Fruit fly (Drosophila melanogaster): ENCODE measurements around the gene CG31391.

CG31391 gene

DNA sequence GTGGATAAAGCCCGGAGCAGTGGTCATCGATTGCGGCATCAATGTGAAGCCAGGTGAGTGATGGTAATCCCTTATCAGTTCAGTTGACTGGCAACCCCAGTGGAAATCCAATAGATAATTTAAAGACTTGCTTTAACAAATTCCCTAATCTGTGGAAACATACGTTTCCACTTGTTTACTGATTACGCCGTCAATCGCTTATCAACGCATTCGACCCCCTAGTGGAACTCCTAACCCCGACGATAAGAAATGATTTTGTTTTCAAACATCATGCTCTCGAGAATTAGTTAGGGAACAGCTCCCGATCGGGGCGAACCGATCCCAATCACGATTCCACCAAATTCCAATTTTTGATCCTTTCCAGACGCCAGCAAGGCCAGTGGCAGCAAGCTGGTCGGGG lies 4.2 kb downstream of the CG31391 start:
- TF ChIP-seq chinmo (GFP tag; IDR thresholded peaks at IDR 0.05; ENCODE audit: partially characterized antibody) (0 out of 4 replicates have a peak, but pooled peaks have one; percentile 27), toy (GFP tag; IDR thresholded peaks at IDR 0.05) (no peak), Hey (tag; optimal IDR thresholded peaks at IDR 0.05) (peak; percentile 93), Fer1 (GFP tag; optimal IDR thresholded peaks at IDR 0.05) (no peak), CG15479 (GFP tag; optimal IDR thresholded peaks at IDR 0.05) (peak; percentile 14), CG34376 (GFP tag; optimal IDR thresholded peaks at IDR 0.05) (peak; percentile 20), wek (GFP tag; optimal IDR thresholded peaks at IDR 0.05) (no peak), sug (tag; optimal IDR thresholded peaks at IDR 0.05) (peak; percentile 97), exex (tag; optimal IDR thresholded peaks at IDR 0.05) (peak; percentile 32), gt (GFP tag; IDR thresholded peaks at IDR 0.05) (no peak)

DNA sequence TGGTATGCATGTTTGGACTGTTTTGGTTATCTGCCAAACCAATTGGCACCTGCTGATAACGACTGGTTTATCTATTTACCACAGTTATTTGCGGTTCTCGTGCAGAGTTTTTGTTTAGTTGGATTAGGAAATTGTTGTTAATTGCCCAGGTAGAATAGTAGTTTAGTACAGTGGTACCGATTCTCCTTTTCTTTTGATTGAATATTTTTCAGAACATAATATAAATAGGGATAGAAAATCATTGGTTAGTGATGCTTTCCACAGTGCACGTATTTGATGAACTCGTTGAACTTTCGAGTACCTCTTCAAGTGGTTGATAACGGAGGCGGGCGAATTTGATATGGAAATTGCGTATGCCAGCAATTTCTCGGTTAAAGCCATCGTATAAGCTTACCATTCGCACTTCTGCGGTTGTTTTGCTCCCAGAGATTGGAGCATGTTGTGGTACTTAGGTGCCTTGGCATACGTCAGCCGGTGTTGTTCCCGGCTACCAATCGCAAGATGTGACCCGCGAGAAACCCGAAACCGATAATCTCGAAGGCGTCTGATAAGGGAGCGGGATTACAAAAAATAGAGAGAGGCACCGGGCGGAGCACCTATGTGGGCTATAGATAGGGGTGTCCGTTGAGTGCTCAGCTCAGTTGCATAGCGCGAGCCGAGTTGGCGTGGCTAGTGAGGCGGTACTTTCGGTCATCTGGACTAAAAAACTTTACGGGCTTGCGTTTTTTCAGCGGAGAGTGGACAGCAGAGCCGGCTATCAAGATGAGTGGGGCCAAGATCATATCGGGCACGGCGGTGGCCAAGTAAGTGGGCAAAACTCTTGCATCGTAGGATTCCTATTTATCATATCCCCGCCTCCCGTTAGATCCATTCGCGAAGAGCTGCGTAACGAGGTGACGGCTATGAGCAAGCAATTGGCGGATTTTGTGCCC lies 5.6 kb downstream of the CG31391 start:
- TF ChIP-seq CG15479 (GFP tag; optimal IDR thresholded peaks at IDR 0.05): peak; percentile 77
- TF ChIP-seq CG13296 (GFP tag; optimal IDR thresholded peaks at IDR 0.05): peak; percentile 36
- TF ChIP-seq sd (tag; optimal IDR thresholded peaks at IDR 0.05): peak; percentile 79
- TF ChIP-seq CG6791 (GFP tag; IDR thresholded peaks at IDR 0.05; ENCODE audit: partially characterized antibody): no peak
- TF ChIP-seq CG9437 (GFP tag; optimal IDR thresholded peaks at IDR 0.05): no peak
- no peak for TF ChIP-seq hth (optimal IDR thresholded peaks at IDR 0.05)
- TF ChIP-seq Hmr (GFP tag; optimal IDR thresholded peaks at IDR 0.05): peak; percentile 71
- TF ChIP-seq Doc3 (GFP tag; IDR thresholded peaks at IDR 0.05; ENCODE audit: partially characterized antibody): no peak
- TF ChIP-seq vnd (GFP tag; IDR thresholded peaks at IDR 0.05; ENCODE audit: partially characterized antibody): 0 out of 3 replicates have a peak, but pooled peaks have one; percentile 39
- TF ChIP-seq CG43689 (GFP tag; IDR thresholded peaks at IDR 0.05): no peak
- no peak for TF ChIP-seq pan (optimal IDR thresholded peaks at IDR 0.05)
- TF ChIP-seq pan (GFP tag; optimal IDR thresholded peaks at IDR 0.05 in 1 of 2, IDR thresholded peaks at IDR 0.05 in 1 of 2): peak in 1 of 2 experiments; percentile 25
- TF ChIP-seq row (GFP tag; IDR thresholded peaks at IDR 0.05): peak; percentile 51; the same call in 1 of the 3 replicates
- TF ChIP-seq disco-r (GFP tag; optimal IDR thresholded peaks at IDR 0.05): no peak
- no peak for TF ChIP-seq Camta (GFP tag; optimal IDR thresholded peaks at IDR 0.05)
- TF ChIP-seq jigr1 (GFP tag; IDR thresholded peaks at IDR 0.05): no peak
- TF ChIP-seq crol (GFP tag; IDR thresholded peaks at IDR 0.05): no peak
- TF ChIP-seq NC2β (GFP tag; optimal IDR thresholded peaks at IDR 0.05): no peak
- TF ChIP-seq Hsf (GFP tag; optimal IDR thresholded peaks at IDR 0.05): peak; percentile 6
- no peak for TF ChIP-seq CG11085 (GFP tag; IDR thresholded peaks at IDR 0.05)
- TF ChIP-seq Dek (tag; optimal IDR thresholded peaks at IDR 0.05): peak; percentile 32
- peak; percentile 5 for TF ChIP-seq shn (GFP tag; optimal IDR thresholded peaks at IDR 0.05)
- TF ChIP-seq Atf6 (GFP tag; IDR thresholded peaks at IDR 0.05): peak; percentile 60
- no peak for TF ChIP-seq Oli (tag; optimal IDR thresholded peaks at IDR 0.05)
- TF ChIP-seq cwo (GFP tag; optimal IDR thresholded peaks at IDR 0.05): peak; percentile 72
- TF ChIP-seq CTCF (GFP tag; optimal IDR thresholded peaks at IDR 0.05): no peak
- TF ChIP-seq GATAe (GFP tag; conservative IDR thresholded peaks at IDR 0.05): peak; percentile 25; the same call in 1 of the 2 replicates
- no peak for TF ChIP-seq ssp (GFP tag; IDR thresholded peaks at IDR 0.05)
- TF ChIP-seq Lhr (GFP tag; optimal IDR thresholded peaks at IDR 0.05): no peak
- TF ChIP-seq fd3F (GFP tag; optimal IDR thresholded peaks at IDR 0.05): no peak
- TF ChIP-seq CG34422 (GFP tag; IDR thresholded peaks at IDR 0.05): 0 out of 3 replicates have a peak, but pooled peaks have one; percentile 7
- peak; percentile 24 for TF ChIP-seq CG6813 (GFP tag; optimal IDR thresholded peaks at IDR 0.05)
- TF ChIP-seq CG18599 (GFP tag; optimal IDR thresholded peaks at IDR 0.05): peak; percentile 61
- TF ChIP-seq lilli (GFP tag; optimal IDR thresholded peaks at IDR 0.05): peak; percentile 53
- TF ChIP-seq CG1602 (GFP tag; optimal IDR thresholded peaks at IDR 0.05): no peak
- peak; percentile 79 for TF ChIP-seq sug (tag; optimal IDR thresholded peaks at IDR 0.05)
- peak; percentile 39 for TF ChIP-seq Meics (GFP tag; optimal IDR thresholded peaks at IDR 0.05)
- TF ChIP-seq CG2889 (GFP tag; IDR thresholded peaks at IDR 0.05): no peak
- no peak for TF ChIP-seq pita (GFP tag; optimal IDR thresholded peaks at IDR 0.05)

All from whole organism, embryonic.